Fruit fly (Drosophila melanogaster) whole organism, prepupa: ENCODE measurements around the gene Galphai.

Experiments used
- Blimp-1 ChIP-seq: fragments of 200-800 bp; sonication (Bioruptor generic); optimal IDR thresholded peaks from 3 replicates; lab custom pipeline; 2017; ENCODE audit warnings: missing biosample characterization, missing genetic modification characterization, mild to moderate bottlenecking, moderate library complexity, missing genetic modification reagents
- CG10631 ChIP-seq: fragments of 200-800 bp; sonication (Bioruptor generic); optimal IDR thresholded peaks from 2 replicates; lab custom pipeline; 2016; ENCODE audit warnings: missing biosample characterization, missing genetic modification characterization
- CG10669 ChIP-seq: fragments of 200-800 bp; sonication (Bioruptor generic); optimal IDR thresholded peaks from 3 replicates; lab custom pipeline; 2018; ENCODE audit warnings: missing biosample characterization, mild to moderate bottlenecking, missing genetic modification characterization, moderate library complexity
- CG11294 ChIP-seq: fragments of 200-800 bp; sonication (Bioruptor generic); IDR thresholded peaks from 2 replicates; pipeline ENCODE4 v1.3.6; 2022; ENCODE audit warnings: missing biosample characterization, missing genetic modification characterization
- CG11902 ChIP-seq: fragments of 200-800 bp; sonication (Bioruptor generic); optimal IDR thresholded peaks from 3 replicates; lab custom pipeline; 2016; ENCODE audit warnings: missing biosample characterization, missing genetic modification characterization
- CG15336 ChIP-seq: fragments of 200-800 bp; sonication (Bioruptor generic); IDR thresholded peaks from 2 replicates; pipeline ENCODE4 v1.3.6; 2022; ENCODE audit warnings: missing biosample characterization, missing genetic modification characterization
- CG1621 ChIP-seq: fragments of 200-800 bp; sonication (Bioruptor generic); optimal IDR thresholded peaks from 3 replicates; lab custom pipeline; 2018; ENCODE audit warnings: missing biosample characterization, mild to moderate bottlenecking, missing genetic modification characterization
- CG16779 ChIP-seq: fragments of 200-800 bp; sonication (Bioruptor generic); optimal IDR thresholded peaks from 3 replicates; lab custom pipeline; 2017; ENCODE audit warnings: missing biosample characterization, mild to moderate bottlenecking, missing genetic modification characterization
- CG3032 ChIP-seq: fragments of 200-800 bp; optimal IDR thresholded peaks from 2 replicates; lab custom pipeline; 2019; ENCODE audit warnings: missing biosample characterization, mild to moderate bottlenecking, missing genetic modification characterization, moderate library complexity
- CG31627 ChIP-seq: fragments of 200-800 bp; sonication (Bioruptor generic); optimal IDR thresholded peaks from 3 replicates; lab custom pipeline; 2016; ENCODE audit warnings: missing biosample characterization, missing genetic modification characterization
- CG32006 ChIP-seq: fragments of 200-800 bp; sonication (Bioruptor generic); optimal IDR thresholded peaks from 3 replicates; lab custom pipeline; 2017; ENCODE audit warnings: missing biosample characterization, mild to moderate bottlenecking, missing genetic modification characterization
- CG34406 ChIP-seq: fragments of 200-800 bp; sonication (Bioruptor generic); optimal IDR thresholded peaks from 3 replicates; lab custom pipeline; 2016; ENCODE audit warnings: missing biosample characterization, missing genetic modification characterization
- CG3919 ChIP-seq: fragments of 200-800 bp; sonication (Bioruptor generic); optimal IDR thresholded peaks from 3 replicates; lab custom pipeline; 2016; ENCODE audit warnings: missing biosample characterization, missing genetic modification characterization
- CG4318 ChIP-seq: fragments of 200-800 bp; sonication (Bioruptor generic); optimal IDR thresholded peaks from 3 replicates; lab custom pipeline; 2017; ENCODE audit warnings: missing biosample characterization, mild to moderate bottlenecking, missing genetic modification characterization
- CG6163 ChIP-seq: fragments of 200-800 bp; sonication (Bioruptor generic); IDR thresholded peaks from 3 replicates; pipeline ENCODE4 v1.3.6; 2022; ENCODE audit warnings: missing biosample characterization, missing genetic modification characterization
- CG6276 ChIP-seq: fragments of 200-800 bp; sonication (Bioruptor generic); optimal IDR thresholded peaks from 2 replicates; lab custom pipeline; 2017; ENCODE audit warnings: missing biosample characterization, mild to moderate bottlenecking, missing genetic modification characterization
- CG6792 ChIP-seq: fragments of 200-800 bp; sonication (Bioruptor generic); optimal IDR thresholded peaks from 3 replicates; lab custom pipeline; 2016; ENCODE audit warnings: missing biosample characterization, missing genetic modification characterization
- CG6808 ChIP-seq: fragments of 200-800 bp; sonication (Bioruptor generic); optimal IDR thresholded peaks from 3 replicates; lab custom pipeline; 2017; ENCODE audit warnings: missing biosample characterization, missing genetic modification characterization, mild to moderate bottlenecking, moderate library complexity, missing genetic modification reagents
- CG6854 ChIP-seq: fragments of 200-800 bp; sonication (Bioruptor generic); optimal IDR thresholded peaks from 2 replicates; lab custom pipeline; 2017; ENCODE audit warnings: missing biosample characterization, mild to moderate bottlenecking, missing genetic modification characterization
- CG7368 ChIP-seq: fragments of 200-800 bp; sonication (Bioruptor generic); optimal IDR thresholded peaks from 3 replicates; lab custom pipeline; 2016; ENCODE audit warnings: missing biosample characterization, missing genetic modification characterization
- CG8319 ChIP-seq: fragments of 200-800 bp; sonication (Bioruptor generic); optimal IDR thresholded peaks from 3 replicates; lab custom pipeline; 2016; ENCODE audit warnings: missing biosample characterization, missing genetic modification characterization
- CG9139 ChIP-seq: fragments of 200-800 bp; sonication (Bioruptor generic); optimal IDR thresholded peaks from 3 replicates; lab custom pipeline; 2017; ENCODE audit warnings: missing biosample characterization, mild to moderate bottlenecking, missing genetic modification characterization
- Eip75B ChIP-seq: fragments of 200-800 bp; sonication (Bioruptor generic); optimal IDR thresholded peaks from 3 replicates; lab custom pipeline; 2016; ENCODE audit warnings: missing biosample characterization, missing genetic modification characterization
- Eip78C ChIP-seq: fragments of 200-800 bp; sonication (Bioruptor generic); peaks from one replicate; lab custom pipeline; 2016; ENCODE audit warnings: missing biosample characterization, missing genetic modification characterization
- Eip93F ChIP-seq: fragments of 200-800 bp; sonication (Bioruptor generic); optimal IDR thresholded peaks from 2 replicates; lab custom pipeline; 2016; ENCODE audit warnings: missing biosample characterization, mild to moderate bottlenecking, missing genetic modification characterization
- Ets21C ChIP-seq: fragments of 200-800 bp; sonication (Bioruptor generic); optimal IDR thresholded peaks from 3 replicates; lab custom pipeline; 2016; ENCODE audit warnings: missing biosample characterization, missing genetic modification characterization
- Ets96B ChIP-seq: fragments of 200-800 bp; optimal IDR thresholded peaks from 2 replicates; lab custom pipeline; 2019; ENCODE audit warnings: missing biosample characterization, mild to moderate bottlenecking, missing genetic modification characterization, moderate library complexity
- Gug ChIP-seq: fragments of 200-800 bp; sonication (Bioruptor generic); IDR thresholded peaks from 2 replicates; pipeline ENCODE4 v1.3.6; 2022; ENCODE audit warnings: missing biosample characterization, missing genetic modification characterization
- Hr38 ChIP-seq: sonication (Bioruptor generic); optimal IDR thresholded peaks from 2 replicates; lab custom pipeline; 2016; ENCODE audit warnings: missing biosample characterization, missing genetic modification characterization
- Hr39 ChIP-seq: fragments of 200-800 bp; sonication (Bioruptor generic); optimal IDR thresholded peaks from 2 replicates; lab custom pipeline; 2016; ENCODE audit warnings: missing biosample characterization, missing genetic modification characterization
- Hr4 ChIP-seq: fragments of 200-800 bp; sonication (Bioruptor generic); optimal IDR thresholded peaks from 3 replicates; lab custom pipeline; 2016; ENCODE audit warnings: missing biosample characterization, missing genetic modification characterization
- Met ChIP-seq: fragments of 200-800 bp; sonication (Bioruptor generic); optimal IDR thresholded peaks from 3 replicates; lab custom pipeline; 2016; ENCODE audit warnings: missing biosample characterization, missing genetic modification characterization
- OdsH ChIP-seq: fragments of 200-800 bp; sonication (Bioruptor generic); optimal IDR thresholded peaks from 3 replicates; lab custom pipeline; 2016; ENCODE audit warnings: missing biosample characterization, missing genetic modification characterization
- Smox ChIP-seq: fragments of 200-800 bp; sonication (Bioruptor generic); optimal IDR thresholded peaks from 3 replicates; lab custom pipeline; 2016; ENCODE audit warnings: missing biosample characterization, missing genetic modification characterization
- Sox102F ChIP-seq: fragments of 200-800 bp; sonication (Bioruptor generic); optimal IDR thresholded peaks from 2 replicates; lab custom pipeline; 2016; ENCODE audit warnings: missing biosample characterization, mild to moderate bottlenecking, missing genetic modification characterization
- Sox14 ChIP-seq: fragments of 200-800 bp; sonication (Bioruptor generic); optimal IDR thresholded peaks from 3 replicates; lab custom pipeline; 2016; ENCODE audit warnings: missing biosample characterization, missing genetic modification characterization
- Sox15 ChIP-seq: fragments of 200-800 bp; sonication (Bioruptor generic); optimal IDR thresholded peaks from 3 replicates; lab custom pipeline; 2016; ENCODE audit warnings: missing biosample characterization, missing genetic modification characterization
- achi ChIP-seq: fragments of 200-800 bp; sonication (Bioruptor generic); optimal IDR thresholded peaks from 3 replicates; lab custom pipeline; 2016; ENCODE audit warnings: missing biosample characterization, missing genetic modification characterization
- cyc ChIP-seq: fragments of 200-800 bp; sonication (Bioruptor generic); optimal IDR thresholded peaks from 3 replicates; lab custom pipeline; 2016; ENCODE audit warnings: missing biosample characterization, missing genetic modification characterization
- dsx ChIP-seq: fragments of 200-800 bp; optimal IDR thresholded peaks from 3 replicates; lab custom pipeline; 2019; ENCODE audit warnings: missing biosample characterization, mild to moderate bottlenecking, missing genetic modification characterization, moderate library complexity; ENCODE audit not compliant: poor library complexity, severe bottlenecking
- eg ChIP-seq: fragments of 200-800 bp; sonication (Bioruptor generic); IDR thresholded peaks from 3 replicates; pipeline ENCODE4 v1.3.6; 2022; ENCODE audit warnings: missing biosample characterization, missing genetic modification characterization
- fd85E ChIP-seq: fragments of 200-800 bp; sonication (Bioruptor generic); optimal IDR thresholded peaks from 3 replicates; lab custom pipeline; 2016; ENCODE audit warnings: missing biosample characterization, missing genetic modification characterization
- fkh ChIP-seq: fragments of 200-800 bp; sonication (Bioruptor generic); optimal IDR thresholded peaks from 3 replicates; lab custom pipeline; 2017; ENCODE audit warnings: missing biosample characterization, mild to moderate bottlenecking, missing genetic modification characterization, moderate library complexity
- lz ChIP-seq: fragments of 200-800 bp; sonication (Bioruptor generic); optimal IDR thresholded peaks from 3 replicates; lab custom pipeline; 2016; ENCODE audit warnings: missing biosample characterization, missing genetic modification characterization
- net ChIP-seq: fragments of 200-800 bp; sonication (Bioruptor generic); optimal IDR thresholded peaks from 3 replicates; lab custom pipeline; 2016; ENCODE audit warnings: missing biosample characterization, missing genetic modification characterization
- salr ChIP-seq, 2 experiments: fragments of 200-800 bp; sonication (Bioruptor generic); optimal IDR thresholded peaks; 3 replicates each; lab custom pipeline; 2016 to 2018; ENCODE audit warnings: missing biosample characterization in 2 of 2, missing genetic modification characterization in 2 of 2, mild to moderate bottlenecking in 1 of 2
- spab ChIP-seq: fragments of 200-800 bp; sonication (Bioruptor generic); optimal IDR thresholded peaks from 2 replicates; lab custom pipeline; 2017; ENCODE audit warnings: missing biosample characterization, mild to moderate bottlenecking, missing genetic modification characterization, missing genetic modification reagents
- ss ChIP-seq, 2 experiments: fragments of 200-800 bp; sonication (Bioruptor generic); optimal IDR thresholded peaks; 2 replicates in 1 of 2; 3 replicates in 1 of 2; lab custom pipeline; 2017 to 2018; ENCODE audit warnings: mild to moderate bottlenecking in 2 of 2, missing biosample characterization in 2 of 2, missing genetic modification characterization in 2 of 2, moderate library complexity in 1 of 2
- svp ChIP-seq: fragments of 200-800 bp; sonication (Bioruptor generic); peaks from one replicate; lab custom pipeline; 2016; ENCODE audit warnings: missing biosample characterization, missing genetic modification characterization
- topi ChIP-seq: fragments of 200-800 bp; sonication (Bioruptor generic); optimal IDR thresholded peaks from 3 replicates; lab custom pipeline; 2016; ENCODE audit warnings: missing biosample characterization, missing genetic modification characterization
- vri ChIP-seq: fragments of 200-800 bp; sonication (Bioruptor generic); optimal IDR thresholded peaks from 3 replicates; lab custom pipeline; 2016; ENCODE audit warnings: missing biosample characterization, mild to moderate bottlenecking, missing genetic modification characterization

Gene Galphai

DNA sequence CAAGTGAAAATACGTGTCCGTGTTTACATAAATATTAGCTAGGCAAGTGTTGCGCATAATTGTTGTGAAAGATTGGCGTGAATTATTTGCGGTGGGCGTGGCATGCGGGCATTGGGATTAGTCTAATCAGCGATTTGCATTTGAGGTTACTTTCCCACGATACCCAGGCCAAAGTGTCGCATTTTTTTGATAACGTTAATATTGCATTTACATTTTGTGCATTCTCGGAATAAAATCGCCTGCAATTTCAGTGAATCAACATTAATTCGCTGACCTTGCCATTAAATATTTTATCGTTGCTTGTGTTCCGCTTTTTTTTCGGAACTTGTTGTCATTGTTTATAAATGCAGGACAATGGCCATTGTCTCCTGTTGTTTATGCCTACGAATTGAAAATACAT, 22.5 kb upstream of the Galphai start:
- TF ChIP-seq Sox14 (GFP tag; lab: Kevin White, UChicago) = no peak
- TF ChIP-seq svp = peak; percentile 74
- TF ChIP-seq CG8319 (GFP tag; lab: Kevin White, UChicago) = no peak
- TF ChIP-seq Smox (GFP tag; lab: Kevin White, UChicago) = no peak

DNA sequence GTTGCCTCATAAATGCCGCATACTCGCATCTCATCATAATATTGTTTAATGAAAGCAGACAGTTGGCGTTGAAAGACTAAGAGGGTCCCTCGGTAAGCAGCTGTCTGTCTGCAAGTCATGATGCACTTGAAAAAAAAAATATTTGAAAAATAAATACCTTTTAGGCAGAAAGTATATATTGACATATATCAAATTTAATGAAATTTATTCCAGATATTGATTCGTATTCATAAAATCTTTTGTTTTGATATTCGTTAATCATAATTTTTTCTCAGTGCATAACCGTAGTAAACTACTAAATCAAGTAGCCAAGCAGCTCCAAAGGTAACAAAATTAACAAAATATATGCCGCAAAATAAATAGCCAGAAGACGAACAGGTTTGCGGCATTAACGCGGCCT, 22.0 kb upstream of the Galphai start:
- no peak for TF ChIP-seq CG6808 (GFP tag; lab: Kevin White, UChicago)
- no peak for TF ChIP-seq svp
- TF ChIP-seq spab (GFP tag; lab: Kevin White, UChicago) = no peak
- TF ChIP-seq net = no peak
- no peak for TF ChIP-seq Ets96B (tag; lab: Kevin White, UChicago)
- TF ChIP-seq Hr38 (GFP tag; lab: Kevin White, UChicago) = no peak
- no peak for TF ChIP-seq vri
- TF ChIP-seq lz (GFP tag; lab: Kevin White, UChicago) = no peak
- TF ChIP-seq topi (GFP tag; lab: Kevin White, UChicago) = no peak
- no peak for TF ChIP-seq CG1621 (tag; lab: Kevin White, UChicago)
- TF ChIP-seq dsx (GFP tag; lab: Kevin White, UChicago) = no peak
- no peak for TF ChIP-seq CG6854 (GFP tag; lab: Kevin White, UChicago)
- TF ChIP-seq achi (GFP tag; lab: Kevin White, UChicago) = no peak
- TF ChIP-seq CG11294 = no peak
- TF ChIP-seq CG16779 (tag; lab: Kevin White, UChicago) = no peak
- TF ChIP-seq CG6163 (GFP tag; lab: Robert Waterston, UW) = peak; percentile 47; the same call in 1 of the 3 replicates
- TF ChIP-seq CG10669 = peak; percentile 11
- no peak for TF ChIP-seq Sox102F (GFP tag; lab: Kevin White, UChicago)
- no peak for TF ChIP-seq Met (GFP tag; lab: Kevin White, UChicago)
- TF ChIP-seq CG7368 (GFP tag; lab: Kevin White, UChicago) = no peak
- peak; percentile 77 for TF ChIP-seq Eip78C (GFP tag; lab: Kevin White, UChicago)
- no peak for TF ChIP-seq Ets21C (GFP tag; lab: Kevin White, UChicago)
- TF ChIP-seq CG3919 = peak; percentile 6
- TF ChIP-seq CG6276 = no peak
- no peak for TF ChIP-seq Eip93F (GFP tag; lab: Kevin White, UChicago)
- no peak for TF ChIP-seq CG6792
- TF ChIP-seq Blimp-1 (GFP tag; lab: Kevin White, UChicago) = no peak
- TF ChIP-seq CG4318 (GFP tag; lab: Kevin White, UChicago) = no peak
- TF ChIP-seq fd85E (GFP tag; lab: Kevin White, UChicago) = no peak
- TF ChIP-seq CG32006 (GFP tag; lab: Kevin White, UChicago) = peak; percentile 10
- no peak for TF ChIP-seq CG15336 (GFP tag; lab: Robert Waterston, UW)
- TF ChIP-seq CG31627 = no peak
- TF ChIP-seq eg = peak; percentile 69; the same call in 2 of the 3 replicates
- no peak for TF ChIP-seq CG9139
- TF ChIP-seq Gug (GFP tag; lab: Robert Waterston, UW) = no peak
- no peak for TF ChIP-seq CG11902
- TF ChIP-seq Hr4 (GFP tag; lab: Kevin White, UChicago) = peak; percentile 30
- no peak for TF ChIP-seq CG8319 (GFP tag; lab: Kevin White, UChicago)
- no peak for TF ChIP-seq Smox (GFP tag; lab: Kevin White, UChicago)
- TF ChIP-seq cyc (GFP tag; lab: Kevin White, UChicago) = no peak
- TF ChIP-seq Hr39 (GFP tag; lab: Kevin White, UChicago) = no peak
- TF ChIP-seq OdsH (GFP tag; lab: Kevin White, UChicago) = peak; percentile 2
- no peak for TF ChIP-seq fkh (GFP tag; lab: Kevin White, UChicago)
- TF ChIP-seq Eip75B (GFP tag; lab: Kevin White, UChicago) = peak; percentile 4
- TF ChIP-seq Sox15 (GFP tag; lab: Kevin White, UChicago) = no peak
- no peak for TF ChIP-seq salr (GFP tag; optimal IDR thresholded peaks at IDR 0.05; lab: Kevin White, UChicago)
- TF ChIP-seq ss (GFP tag; optimal IDR thresholded peaks at IDR 0.05; lab: Kevin White, UChicago) = peak in 1 of 2 experiments; percentile 19
- TF ChIP-seq CG10631 (GFP tag; lab: Kevin White, UChicago) = peak; percentile 50
- TF ChIP-seq CG3032 (tag; lab: Kevin White, UChicago) = peak; percentile 42
- no peak for TF ChIP-seq CG34406
